Fruit fly (Drosophila melanogaster) whole organism, wandering third instar larva: Measurements from ENCODE around the gene CG5191.

Experiments
- Abd-B ChIP-seq: fragments of >200 bp; optimal IDR thresholded peaks from 2 replicates; lab custom pipeline; 2017; ENCODE audit warnings: missing biosample characterization, missing genetic modification characterization
- CG32264 ChIP-seq: fragments of 200-800 bp; sonication (Bioruptor generic); optimal IDR thresholded peaks from 2 replicates; lab custom pipeline; 2016; ENCODE audit warnings: missing biosample characterization, missing genetic modification characterization
- CG9705 ChIP-seq: fragments of 200-800 bp; sonication (Bioruptor generic); optimal IDR thresholded peaks from 2 replicates; lab custom pipeline; 2018; ENCODE audit warnings: missing biosample characterization, mild to moderate bottlenecking, missing genetic modification characterization
- CrebA ChIP-seq: fragments of 200-800 bp; sonication (Bioruptor generic); optimal IDR thresholded peaks from 2 replicates; lab custom pipeline; 2016; ENCODE audit warnings: missing biosample characterization, mild to moderate bottlenecking, missing genetic modification characterization, borderline replicate concordance
- Dfd ChIP-seq: fragments of >200 bp; optimal IDR thresholded peaks from 2 replicates; lab custom pipeline; 2017; ENCODE audit warnings: missing biosample characterization, missing genetic modification characterization
- Dif ChIP-seq: fragments of 200-275, 200-300 bp; sonication (Bioruptor generic); optimal IDR thresholded peaks from 2 replicates; lab custom pipeline; 2018; ENCODE audit warnings: missing biosample characterization, missing genetic modification characterization; ENCODE audit not compliant: partially characterized antibody
- GATAd ChIP-seq: sonication (Bioruptor generic); optimal IDR thresholded peaks from 2 replicates; lab custom pipeline; 2016; ENCODE audit warnings: missing biosample characterization, missing genetic modification characterization
- HLH106 ChIP-seq: fragments of 200-800 bp; optimal IDR thresholded peaks from 3 replicates; lab custom pipeline; 2019; ENCODE audit warnings: missing biosample characterization, mild to moderate bottlenecking, missing genetic modification characterization, moderate library complexity
- Hnf4 ChIP-seq: fragments of 200-800 bp; sonication (Bioruptor generic); optimal IDR thresholded peaks from 2 replicates; lab custom pipeline; 2016; ENCODE audit warnings: missing biosample characterization, mild to moderate bottlenecking, missing genetic modification characterization
- Hr78 ChIP-seq: fragments of >200 bp; optimal IDR thresholded peaks from 2 replicates; lab custom pipeline; 2017; ENCODE audit warnings: missing biosample characterization, missing genetic modification characterization
- Hr83 ChIP-seq: fragments of 200-300 bp; sonication (Bioruptor generic); optimal IDR thresholded peaks from 2 replicates; lab custom pipeline; 2016; ENCODE audit warnings: missing biosample characterization, mild to moderate bottlenecking, missing genetic modification characterization, moderate library complexity; ENCODE audit not compliant: poor library complexity, severe bottlenecking
- Jra ChIP-seq: sonication (Bioruptor generic); optimal IDR thresholded peaks from 2 replicates; lab custom pipeline; 2016; ENCODE audit warnings: missing biosample characterization, missing genetic modification characterization
- Mio ChIP-seq: sonication (Bioruptor generic); optimal IDR thresholded peaks from 2 replicates; lab custom pipeline; 2016; ENCODE audit warnings: missing biosample characterization, missing genetic modification characterization
- Myc ChIP-seq: fragments of >200 bp; optimal IDR thresholded peaks from 2 replicates; lab custom pipeline; 2017
- N ChIP-seq: fragments of >200 bp; optimal IDR thresholded peaks from 2 replicates; lab custom pipeline; 2018; ENCODE audit warnings: missing biosample characterization, missing external identifiers, missing genetic modification characterization
- OdsH ChIP-seq: fragments of 200-800 bp; sonication (Bioruptor generic); optimal IDR thresholded peaks from 2 replicates; lab custom pipeline; 2016; ENCODE audit warnings: missing biosample characterization, mild to moderate bottlenecking, missing genetic modification characterization
- Rel ChIP-seq, 2 experiments: fragments of 200-800 bp; sonication (Bioruptor generic) in 1 of 2; optimal IDR thresholded peaks; 2 replicates in 1 of 2; 3 replicates in 1 of 2; lab custom pipeline; 2016 to 2019; ENCODE audit warnings: mild to moderate bottlenecking in 2 of 2, missing biosample characterization in 2 of 2, missing genetic modification characterization in 2 of 2, moderate library complexity in 1 of 2
- Sp1 ChIP-seq: fragments of 200-800 bp; sonication (Bioruptor generic); optimal IDR thresholded peaks from 3 replicates; lab custom pipeline; 2019; ENCODE audit warnings: missing biosample characterization, mild to moderate bottlenecking, missing genetic modification characterization, moderate library complexity
- Vsx2 ChIP-seq: fragments of 200-300, 225-300 bp; sonication (Bioruptor generic); optimal IDR thresholded peaks from 2 replicates; lab custom pipeline; 2018; ENCODE audit warnings: missing biosample characterization, missing genetic modification characterization; ENCODE audit not compliant: partially characterized antibody
- br ChIP-seq: fragments of 200-800 bp; sonication (Bioruptor generic); optimal IDR thresholded peaks from 2 replicates; lab custom pipeline; 2016; ENCODE audit warnings: missing biosample characterization, missing genetic modification characterization
- brk ChIP-seq: fragments of 200-800 bp; sonication (Bioruptor generic); optimal IDR thresholded peaks from 2 replicates; lab custom pipeline; 2016; ENCODE audit warnings: missing biosample characterization, mild to moderate bottlenecking, missing genetic modification characterization
- dl ChIP-seq, 2 experiments: fragments of 175-275, 200-275 bp in 1 of 2; fragments of 200-275 bp in 1 of 2; sonication (Bioruptor generic); optimal IDR thresholded peaks; lab custom pipeline; 2018; ENCODE audit warnings: mild to moderate bottlenecking in 2 of 2, missing biosample characterization in 2 of 2, missing genetic modification characterization in 2 of 2, moderate library complexity in 2 of 2; ENCODE audit not compliant: partially characterized antibody in 2 of 2, insufficient read depth in 1 of 2
- dmrt93B ChIP-seq: fragments of 200-800 bp; sonication (Bioruptor generic); optimal IDR thresholded peaks from 2 replicates; lab custom pipeline; 2018; ENCODE audit warnings: missing biosample characterization, mild to moderate bottlenecking, missing genetic modification characterization
- dsf ChIP-seq: sonication (Bioruptor generic); optimal IDR thresholded peaks from 2 replicates; lab custom pipeline; 2016; ENCODE audit warnings: missing biosample characterization, missing genetic modification characterization, borderline replicate concordance
- ey ChIP-seq: fragments of 200-800 bp; sonication (Bioruptor generic); optimal IDR thresholded peaks from 2 replicates; lab custom pipeline; 2016; ENCODE audit warnings: missing biosample characterization, missing genetic modification characterization
- foxo ChIP-seq, 2 experiments: fragments of 200-800 bp; sonication (Bioruptor generic); optimal IDR thresholded peaks; 2 replicates in 1 of 2; 3 replicates in 1 of 2; lab custom pipeline; 2016 to 2017; ENCODE audit warnings: missing biosample characterization in 2 of 2, missing genetic modification characterization in 2 of 2
- fru ChIP-seq: fragments of 200-800 bp; sonication (Bioruptor generic); optimal IDR thresholded peaks from 3 replicates; lab custom pipeline; 2016; ENCODE audit warnings: missing biosample characterization, mild to moderate bottlenecking, missing genetic modification characterization
- h ChIP-seq: fragments of 200-800 bp; sonication (Bioruptor generic); optimal IDR thresholded peaks from 3 replicates; lab custom pipeline; 2016; ENCODE audit warnings: missing biosample characterization, mild to moderate bottlenecking, missing genetic modification characterization
- jim ChIP-seq: fragments of 175-275, 200-325 bp; sonication (Bioruptor generic); optimal IDR thresholded peaks from 2 replicates; lab custom pipeline; 2016; ENCODE audit warnings: missing biosample characterization, mild to moderate bottlenecking, missing genetic modification characterization
- lola ChIP-seq: fragments of >200 bp; optimal IDR thresholded peaks from 2 replicates; lab custom pipeline; 2017; ENCODE audit warnings: missing biosample characterization, missing genetic modification characterization
- pan ChIP-seq: fragments of >200 bp; optimal IDR thresholded peaks from 2 replicates; lab custom pipeline; 2017
- psq ChIP-seq: fragments of 200-800 bp; sonication (Bioruptor generic); optimal IDR thresholded peaks from 3 replicates; lab custom pipeline; 2017; ENCODE audit warnings: missing biosample characterization, mild to moderate bottlenecking, missing genetic modification characterization, moderate library complexity
- rgr ChIP-seq: fragments of 200-800 bp; sonication (Bioruptor generic); optimal IDR thresholded peaks from 3 replicates; lab custom pipeline; 2016; ENCODE audit warnings: missing biosample characterization, mild to moderate bottlenecking, missing genetic modification characterization
- sage ChIP-seq: fragments of 200-800 bp; sonication (Bioruptor generic); optimal IDR thresholded peaks from 2 replicates; lab custom pipeline; 2016; ENCODE audit warnings: missing biosample characterization, mild to moderate bottlenecking, missing genetic modification characterization
- sv ChIP-seq: fragments of 200-800 bp; sonication (Bioruptor generic); optimal IDR thresholded peaks from 3 replicates; lab custom pipeline; 2016; ENCODE audit warnings: missing biosample characterization, missing genetic modification characterization
- tai ChIP-seq: sonication (Bioruptor generic); optimal IDR thresholded peaks from 2 replicates; lab custom pipeline; 2016; ENCODE audit warnings: missing biosample characterization, missing genetic modification characterization
- usp ChIP-seq: fragments of >200 bp; optimal IDR thresholded peaks from 2 replicates; lab custom pipeline; 2017; ENCODE audit warnings: missing biosample characterization, missing genetic modification characterization
- woc ChIP-seq: sonication (Bioruptor generic); optimal IDR thresholded peaks from 2 replicates; lab custom pipeline; 2016; ENCODE audit warnings: missing biosample characterization, mild to moderate bottlenecking, missing genetic modification characterization

The CG5191 gene

DNA sequence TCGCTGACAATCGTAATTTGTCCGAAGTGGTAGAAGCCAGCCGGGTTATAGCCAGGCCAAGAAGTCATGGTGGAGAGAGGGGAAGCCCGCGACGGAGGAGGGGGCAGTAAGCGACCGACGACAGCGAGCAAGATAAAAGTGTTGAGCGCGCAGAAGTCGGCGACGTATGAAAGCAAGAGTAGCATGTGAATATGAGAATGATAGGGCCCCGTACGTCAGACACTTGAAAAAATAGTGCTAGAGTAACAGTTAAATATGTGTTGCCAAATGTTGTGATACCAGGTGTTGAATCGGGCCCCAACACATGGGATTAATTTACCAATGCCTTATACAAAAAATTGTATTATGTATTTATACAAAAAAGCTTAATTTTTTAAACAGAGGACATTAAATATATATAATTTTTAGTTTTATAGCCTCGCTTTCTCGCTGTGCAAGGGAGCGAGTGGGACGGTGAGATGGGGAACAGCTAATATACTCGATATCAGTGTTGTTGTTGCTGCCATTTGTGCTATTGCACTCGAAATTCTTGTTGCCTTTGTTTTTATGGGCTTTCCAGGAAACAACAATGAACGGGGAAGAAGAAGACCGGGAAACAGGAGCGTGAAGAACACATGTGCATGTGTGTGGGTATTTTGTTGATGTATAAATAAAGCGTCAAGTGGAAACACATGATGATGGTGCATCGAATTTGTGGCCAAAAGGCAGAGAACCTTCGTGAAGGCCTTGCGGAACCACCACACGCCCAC lies 10.6 kb upstream of the CG5191 start (continued):
- no peak for TF ChIP-seq GATAd
- peak; percentile 74 for TF ChIP-seq brk (GFP tag; lab: Kevin White, UChicago)
- TF ChIP-seq Hr78 (GFP tag; lab: Kevin White, UChicago) = no peak
- TF ChIP-seq, all 38 proteins: peak for 20

DNA sequence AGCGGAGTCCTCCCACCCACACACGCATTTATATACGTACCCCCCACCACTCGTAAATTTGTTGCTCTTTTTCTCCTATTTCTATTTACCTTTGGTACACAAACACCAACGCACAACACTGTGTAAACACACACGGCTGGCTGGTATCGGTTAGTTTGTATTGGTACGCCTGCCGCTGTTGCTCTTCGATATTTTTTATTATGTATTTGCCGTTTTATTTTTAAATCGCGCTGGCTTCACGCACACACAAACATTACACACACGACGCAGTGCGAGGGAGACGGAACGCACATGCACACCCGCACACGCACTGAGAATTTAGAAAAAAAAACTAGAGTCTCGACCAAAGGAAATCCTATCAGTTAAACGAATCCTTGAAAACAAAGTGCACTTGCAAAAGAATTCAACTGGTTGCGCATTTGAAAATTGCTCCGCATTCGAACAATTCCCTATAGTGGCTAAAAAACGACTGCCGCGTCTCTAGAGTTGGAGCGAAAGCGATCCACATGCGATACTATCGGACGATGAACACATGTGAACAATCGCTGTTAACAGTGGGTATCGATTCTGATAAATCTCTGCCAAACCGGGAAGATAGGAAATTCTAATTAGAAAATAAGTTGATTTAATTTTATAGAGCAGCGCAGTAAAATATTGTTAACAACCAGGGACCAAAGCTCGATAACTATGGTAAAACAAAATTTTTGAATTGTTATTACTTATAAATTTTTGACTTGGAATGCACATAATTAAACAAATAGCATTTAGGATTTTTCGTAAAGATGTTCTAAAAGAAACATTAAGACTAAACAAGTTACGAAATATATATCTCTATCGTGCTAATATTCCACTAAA lies 9.8 kb upstream of the CG5191 start:
- TF ChIP-seq dl (GFP tag; optimal IDR thresholded peaks at IDR 0.05; lab: Kevin White, UChicago; ENCODE audit: insufficient read depth in 1 of 2, partially characterized antibody in 2 of 2) (peak in 1 of 2 experiments; percentile 8), Jra (GFP tag; lab: Kevin White, UChicago) (no peak), br (GFP tag; lab: Kevin White, UChicago) (peak; percentile 1), woc (GFP tag; lab: Kevin White, UChicago) (peak; percentile 52), sv (GFP tag; lab: Kevin White, UChicago) (no peak), ey (GFP tag; lab: Kevin White, UChicago) (no peak), Sp1 (GFP tag; lab: Kevin White, UChicago) (peak; percentile 25), Dfd (GFP tag; lab: Kevin White, UChicago) (no peak), CG9705 (GFP tag; lab: Kevin White, UChicago) (no peak), Hr78 (GFP tag; lab: Kevin White, UChicago) (no peak), brk (GFP tag; lab: Kevin White, UChicago) (no peak), Vsx2 (GFP tag; lab: Kevin White, UChicago) (no peak), CG32264 (GFP tag; lab: Kevin White, UChicago) (peak; percentile 50), foxo (GFP tag; optimal IDR thresholded peaks at IDR 0.05; lab: Kevin White, UChicago) (peak in 1 of 2 experiments; percentile 27), Dif (GFP tag; lab: Kevin White, UChicago) (peak; percentile 37), CrebA (GFP tag; lab: Kevin White, UChicago) (no peak), psq (GFP tag; lab: Kevin White, UChicago) (no peak), lola (GFP tag; lab: Kevin White, UChicago) (no peak), tai (peak; percentile 47), Mio (GFP tag; lab: Kevin White, UChicago) (peak; percentile 23), N (peak; percentile 19), Hnf4 (GFP tag; lab: Kevin White, UChicago) (peak; percentile 14), dsf (no peak), OdsH (peak; percentile 23), pan (lab: Kevin White, UChicago) (no peak), sage (GFP tag; lab: Kevin White, UChicago) (no peak), GATAd (no peak), HLH106 (tag; lab: Kevin White, UChicago) (no peak), Abd-B (no peak), h (peak; percentile 78), rgr (peak; percentile 40), Myc (no peak), dmrt93B (no peak), Rel (GFP tag; optimal IDR thresholded peaks at IDR 0.05; lab: Kevin White, UChicago) (no peak), Rel (tag; optimal IDR thresholded peaks at IDR 0.05; lab: Kevin White, UChicago) (no peak), usp (GFP tag; lab: Kevin White, UChicago) (no peak), jim (GFP tag; lab: Kevin White, UChicago) (peak; percentile 55), fru (GFP tag; lab: Kevin White, UChicago) (no peak), Hr83 (GFP tag; lab: Kevin White, UChicago) (peak; percentile 97)
- TF ChIP-seq, all 38 proteins: peak for 16
